Worm (Caenorhabditis elegans) whole organism, L4 larva: ENCODE data around the gene mpz-3.
A peak's percentile ranks its signal among the peaks of the same experiment; 100 is the strongest.

Source experiments
- F44E2.7 ChIP-seq: fragments of 200-800 bp; sonication (Bioruptor generic); IDR thresholded peaks from 2 replicates; pipeline ENCODE4 v2.1.2; 2022; ENCODE audit warnings: missing genetic modification characterization, missing compliant biosample characterization
- Y105C5A.15 ChIP-seq: fragments of 200-800 bp; sonication (Bioruptor generic); IDR thresholded peaks from 2 replicates; pipeline ENCODE4 v1.3.6; 2022; ENCODE audit warnings: missing genetic modification characterization, missing compliant biosample characterization
- Y75B8A.6 ChIP-seq: fragments of 200-800 bp; sonication (Bioruptor generic); IDR thresholded peaks from 2 replicates; pipeline ENCODE4 v1.3.6; 2022; ENCODE audit warnings: missing genetic modification reagents, missing genetic modification characterization, missing compliant biosample characterization
- ZK337.2 ChIP-seq: fragments of 200-800 bp; sonication (Bioruptor generic); IDR thresholded peaks from 2 replicates; pipeline ENCODE4 v1.3.6; 2022; ENCODE audit warnings: missing genetic modification reagents, missing genetic modification characterization, missing compliant biosample characterization
- arid-1 ChIP-seq: fragments of 200-800 bp; sonication (Bioruptor generic); conservative IDR thresholded peaks from 2 replicates; pipeline ENCODE4 v1.3.6; 2022; ENCODE audit warnings: missing genetic modification reagents, missing genetic modification characterization, missing compliant biosample characterization
- ceh-20 ChIP-seq: fragments of 200-800 bp; sonication (Bioruptor generic); IDR thresholded peaks from 2 replicates; pipeline ENCODE4 v1.3.6; 2022; ENCODE audit warnings: missing genetic modification reagents, missing genetic modification characterization, missing compliant biosample characterization
- ceh-28 ChIP-seq: fragments of 150-350 bp; optimal IDR thresholded peaks from 2 replicates; lab custom pipeline; 2014; ENCODE audit warnings: missing biosample characterization, missing genetic modification reagents, missing genetic modification characterization
- ceh-82 ChIP-seq: sonication (generic microtip); optimal IDR thresholded peaks from 2 replicates; lab custom pipeline; 2017; ENCODE audit warnings: missing biosample characterization, missing genetic modification characterization
- cey-2 ChIP-seq: sonication (generic microtip); optimal IDR thresholded peaks from 3 replicates; lab custom pipeline; 2017; ENCODE audit warnings: missing genetic modification characterization, mild to moderate bottlenecking, missing compliant biosample characterization, antibody characterized with exemption, borderline replicate concordance; ENCODE audit not compliant: insufficient read depth
- daf-16 ChIP-seq, 3 experiments: sonication (generic microtip); optimal IDR thresholded peaks; 2 replicates each; lab custom pipeline; 2016 to 2017; ENCODE audit warnings: missing genetic modification characterization in 3 of 3, missing genetic modification reagents in 3 of 3, mild to moderate bottlenecking in 2 of 3, missing compliant biosample characterization in 2 of 3, missing biosample characterization in 1 of 3, moderate library complexity in 1 of 3
- dmd-8 ChIP-seq: fragments of 200-800 bp; sonication (Bioruptor generic); IDR thresholded peaks from 2 replicates; pipeline ENCODE4 v1.3.6; 2022; ENCODE audit warnings: missing genetic modification characterization, missing compliant biosample characterization
- duxl-1 ChIP-seq: sonication (generic microtip); optimal IDR thresholded peaks from 2 replicates; lab custom pipeline; 2016; ENCODE audit warnings: mild to moderate bottlenecking, missing genetic modification characterization, moderate library complexity, missing compliant biosample characterization; ENCODE audit not compliant: poor library complexity
- dve-1 ChIP-seq: sonication (generic microtip); optimal IDR thresholded peaks from 2 replicates; lab custom pipeline; 2017; ENCODE audit warnings: antibody characterized with exemption, mild to moderate bottlenecking, missing genetic modification characterization, missing compliant biosample characterization; ENCODE audit not compliant: insufficient read depth
- egl-27 ChIP-seq: sonication (generic microtip); optimal IDR thresholded peaks from 3 replicates; lab custom pipeline; 2017; ENCODE audit warnings: missing biosample characterization, missing genetic modification reagents, missing genetic modification characterization
- fos-1 ChIP-seq: fragments of 150-350 bp; optimal IDR thresholded peaks from 2 replicates; lab custom pipeline; 2014; ENCODE audit warnings: missing biosample characterization, missing genetic modification characterization
- gei-8 ChIP-seq: fragments of 200-800 bp; sonication (Bioruptor generic); optimal IDR thresholded peaks from 2 replicates; lab custom pipeline; 2018; ENCODE audit warnings: mild to moderate bottlenecking, missing genetic modification characterization, missing compliant biosample characterization
- hif-1 ChIP-seq, 2 experiments: sonication (generic microtip); optimal IDR thresholded peaks; 2 replicates each; lab custom pipeline; 2016 to 2017; ENCODE audit warnings: missing compliant biosample characterization in 2 of 2, missing genetic modification characterization in 2 of 2, missing genetic modification reagents in 2 of 2, missing genotype in 2 of 2, mild to moderate bottlenecking in 1 of 2
- hlh-30 ChIP-seq: sonication (generic microtip); optimal IDR thresholded peaks from 2 replicates; lab custom pipeline; 2017; ENCODE audit warnings: antibody characterized with exemption, mild to moderate bottlenecking, missing genetic modification characterization, missing compliant biosample characterization; ENCODE audit not compliant: insufficient read depth
- hmg-1.1 ChIP-seq: fragments of 200-800 bp; sonication (Bioruptor generic); IDR thresholded peaks from 2 replicates; pipeline ENCODE4 v1.3.6; 2022; ENCODE audit warnings: missing genetic modification reagents, missing genetic modification characterization, missing compliant biosample characterization
- jun-1 ChIP-seq: fragments of 150-350 bp; optimal IDR thresholded peaks from 2 replicates; lab custom pipeline; 2014; ENCODE audit warnings: missing biosample characterization, missing genetic modification reagents, missing genetic modification characterization
- lin-15B ChIP-seq: fragments of 150-350 bp; sonication (generic microtip); optimal IDR thresholded peaks from 3 replicates; lab custom pipeline; 2014; ENCODE audit warnings: missing biosample characterization, missing genetic modification characterization
- lin-38 ChIP-seq: fragments of 200-800 bp; sonication (Bioruptor generic); IDR thresholded peaks from 2 replicates; pipeline ENCODE4 v1.3.6; 2022; ENCODE audit warnings: missing genetic modification reagents, missing genetic modification characterization, missing compliant biosample characterization
- mxl-3 ChIP-seq: fragments of 200-800 bp; sonication (Bioruptor generic); optimal IDR thresholded peaks from 2 replicates; lab custom pipeline; 2018; ENCODE audit warnings: mild to moderate bottlenecking, missing genetic modification characterization, missing compliant biosample characterization
- nhr-102 ChIP-seq: sonication (generic microtip); optimal IDR thresholded peaks from 2 replicates; lab custom pipeline; 2016; ENCODE audit warnings: mild to moderate bottlenecking, missing genetic modification characterization, moderate library complexity, missing compliant biosample characterization
- nhr-11 ChIP-seq: fragments of 150-350 bp; optimal IDR thresholded peaks from 2 replicates; lab custom pipeline; 2014; ENCODE audit warnings: missing biosample characterization, missing genetic modification characterization
- nhr-48 ChIP-seq: sonication (generic microtip); optimal IDR thresholded peaks from 2 replicates; lab custom pipeline; 2016; ENCODE audit warnings: mild to moderate bottlenecking, missing genetic modification characterization, missing compliant biosample characterization
- nhr-76 ChIP-seq: fragments of 150-350 bp; optimal IDR thresholded peaks from 2 replicates; lab custom pipeline; 2014; ENCODE audit warnings: missing biosample characterization, missing genetic modification characterization
- nhr-77 ChIP-seq: fragments of 150-350 bp; optimal IDR thresholded peaks from 2 replicates; lab custom pipeline; 2014; ENCODE audit warnings: missing biosample characterization, missing genetic modification characterization
- rbr-2 ChIP-seq: sonication (generic microtip); optimal IDR thresholded peaks from 2 replicates; lab custom pipeline; 2016; ENCODE audit warnings: missing genotype, missing genetic modification characterization, missing compliant biosample characterization
- spr-3 ChIP-seq: fragments of 200-800 bp; sonication (Bioruptor generic); optimal IDR thresholded peaks from 2 replicates; lab custom pipeline; 2018; ENCODE audit warnings: mild to moderate bottlenecking, missing genetic modification characterization, missing compliant biosample characterization
- tag-97 ChIP-seq: fragments of 200-800 bp; sonication (Bioruptor generic); IDR thresholded peaks from 2 replicates; pipeline ENCODE4 v1.3.6; 2022; ENCODE audit warnings: missing genetic modification characterization, missing compliant biosample characterization
- unc-62 ChIP-seq, 3 experiments: fragments of 150-350 bp in 1 of 3; sonication (generic microtip); optimal IDR thresholded peaks in 2 of 3; peaks in 1 of 3; 1 replicate in 1 of 3; 2 replicates in 2 of 3; lab custom pipeline; 2014 to 2017; ENCODE audit warnings: missing biosample characterization in 3 of 3, missing genetic modification characterization in 3 of 3, missing genetic modification reagents in 3 of 3, missing genotype in 1 of 3
- vab-7 ChIP-seq: fragments of 200-800 bp; sonication (Bioruptor generic); IDR thresholded peaks from 2 replicates; pipeline ENCODE4 v1.3.6; 2022; ENCODE audit warnings: missing genetic modification reagents, missing genetic modification characterization, missing compliant biosample characterization
- zag-1 ChIP-seq: fragments of 150-350 bp; optimal IDR thresholded peaks from 2 replicates; lab custom pipeline; 2014; ENCODE audit warnings: missing biosample characterization, missing genetic modification characterization
- zfp-3 ChIP-seq: fragments of 200-800 bp; sonication (Bioruptor generic); conservative IDR thresholded peaks from 2 replicates; pipeline ENCODE4 v1.3.6; 2022; ENCODE audit warnings: missing genetic modification reagents, missing genetic modification characterization, missing compliant biosample characterization
- zip-11 ChIP-seq: fragments of 200-800 bp; sonication (Bioruptor generic); IDR thresholded peaks from 2 replicates; pipeline ENCODE4 v1.3.6; 2022; ENCODE audit warnings: missing genetic modification characterization, missing compliant biosample characterization
- zip-2 ChIP-seq: fragments of 150-350 bp; optimal IDR thresholded peaks from 2 replicates; lab custom pipeline; 2014; ENCODE audit warnings: missing biosample characterization, missing genetic modification characterization
- ztf-11 ChIP-seq: fragments of 150-350 bp; optimal IDR thresholded peaks from 2 replicates; lab custom pipeline; 2014; ENCODE audit warnings: missing biosample characterization, missing genetic modification characterization

mpz-3 gene

ce11 chrII:6531940-6532339 is 33.3 kb downstream of the mpz-3 start, which contains the start of gene abcx-1:
TSS of gene abcx-1 (plus strand) at chrII:6532163.
- TF ChIP-seq unc-62 (GFP tag; optimal IDR thresholded peaks at IDR 0.05 in 1 of 2; lab: Kevin White, UChicago) (peak in 1 of 2 experiments; percentile 91), unc-62 (tag; optimal IDR thresholded peaks at IDR 0.05; lab: Kevin White, UChicago) (no peak), spr-3 (no peak)
- TF ChIP-seq, all 104 proteins: peak for 1

- TF ChIP-seq Y75B8A.6 (no peak), nhr-11 (tag; lab: Kevin White, UChicago) (no peak), nhr-76 (tag; lab: Kevin White, UChicago) (no peak)
- TF ChIP-seq, all 104 proteins: peak for 0
Observed at ce11 chrII:6531527-6531926, 33.7 kb downstream of the mpz-3 start, which contains the start of gene abch-1. TSS of gene abch-1 (minus strand) at chrII:6531627.

- TF ChIP-seq nhr-77 (no peak), ztf-11 (no peak), hlh-30 (no peak), jun-1 (tag; lab: Kevin White, UChicago) (no peak), hmg-1.1 (no peak), Y75B8A.6 (no peak)
Observed at ce11 chrII:6528629-6529028, 36.6 kb downstream of the mpz-3 start, which contains the start of gene C56E6.4. TSS of gene C56E6.4 (minus strand) at chrII:6528729.

DNA sequence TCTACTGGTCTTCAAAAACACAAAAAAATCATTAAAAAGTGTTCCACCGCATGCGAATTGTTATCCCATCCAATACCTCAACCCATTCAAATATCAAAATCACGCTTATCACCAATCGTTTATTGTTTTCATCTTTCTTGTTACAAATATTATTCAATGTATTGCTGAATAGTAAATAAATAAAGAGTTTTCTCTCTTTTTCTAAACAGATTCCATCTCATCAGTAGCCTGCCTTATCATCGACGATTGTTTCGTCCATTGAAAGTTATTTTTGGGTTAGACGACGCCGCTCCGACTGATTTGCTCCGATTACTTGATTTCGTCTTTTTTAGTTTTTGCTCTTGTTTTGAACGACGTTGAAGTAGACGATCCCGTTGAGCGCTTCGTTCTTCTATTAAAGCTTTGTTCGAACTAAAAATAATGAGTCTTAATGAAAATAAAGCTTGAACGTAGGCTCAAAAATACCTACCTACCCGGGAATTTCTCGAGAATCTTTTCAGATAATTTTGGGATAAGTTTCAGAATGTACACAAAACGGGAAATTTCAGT is 39.0 kb downstream of the mpz-3 start:
- no peak for TF ChIP-seq egl-27 (tag; lab: Kevin White, UChicago)
- no peak for TF ChIP-seq ztf-11
- no peak for TF ChIP-seq zip-2 (tag; lab: Kevin White, UChicago)
- no peak for TF ChIP-seq ceh-28 (tag; lab: Kevin White, UChicago)
- no peak for TF ChIP-seq zip-11 (GFP tag; lab: Robert Waterston, UW)
- no peak for TF ChIP-seq lin-15B
- TF ChIP-seq unc-62 (GFP tag; optimal IDR thresholded peaks at IDR 0.05 in 1 of 2; lab: Kevin White, UChicago), result peak in 1 of 2 experiments; percentile 10
- TF ChIP-seq unc-62 (tag; optimal IDR thresholded peaks at IDR 0.05; lab: Kevin White, UChicago), result no peak
- TF ChIP-seq dmd-8, result no peak
- TF ChIP-seq daf-16 (GFP tag; optimal IDR thresholded peaks at IDR 0.05; lab: Kevin White, UChicago), result no peak
- peak; percentile 91 for TF ChIP-seq daf-16 (tag; optimal IDR thresholded peaks at IDR 0.05; lab: Kevin White, UChicago)
- TF ChIP-seq ZK337.2 (GFP tag; lab: Robert Waterston, UW), result no peak
- no peak for TF ChIP-seq nhr-48
- TF ChIP-seq rbr-2, result no peak
- TF ChIP-seq ceh-82 (tag; lab: Kevin White, UChicago), result no peak
- no peak for TF ChIP-seq Y75B8A.6
- peak; percentile 7 for TF ChIP-seq dve-1 (tag; lab: Kevin White, UChicago)
- no peak for TF ChIP-seq hmg-1.1
- no peak for TF ChIP-seq zag-1
- TF ChIP-seq mxl-3 (GFP tag; lab: Kevin White, UChicago), result no peak
- no peak for TF ChIP-seq fos-1
- TF ChIP-seq vab-7 (GFP tag; lab: Robert Waterston, UW), result no peak
- TF ChIP-seq cey-2 (tag; lab: Kevin White, UChicago), result no peak
- no peak for TF ChIP-seq nhr-77
- no peak; the same call in 1 of the 2 replicates for TF ChIP-seq zfp-3
- TF ChIP-seq hif-1 (tag; optimal IDR thresholded peaks at IDR 0.05; lab: Kevin White, UChicago), result no peak
- TF ChIP-seq nhr-102 (tag; lab: Kevin White, UChicago), result peak; percentile 52
- no peak for TF ChIP-seq arid-1 (GFP tag; lab: Robert Waterston, UW)
- TF ChIP-seq lin-38, result peak; percentile 34; the same call in 1 of the 2 replicates
- TF ChIP-seq ceh-20 (GFP tag; lab: Robert Waterston, UW), result no peak
- TF ChIP-seq duxl-1 (tag; lab: Kevin White, UChicago), result no peak
- TF ChIP-seq tag-97 (GFP tag; lab: Robert Waterston, UW), result no peak
- no peak for TF ChIP-seq F44E2.7 (GFP tag; lab: Robert Waterston, UW)
- no peak for TF ChIP-seq gei-8
- TF ChIP-seq Y105C5A.15, result no peak
